Worm (Caenorhabditis elegans) whole organism, L1 larva: Measurements from ENCODE around the gene gei-14.

Source experiments
- C16A3.4 ChIP-seq: fragments of 150-350 bp; optimal IDR thresholded peaks from 2 replicates; lab custom pipeline; 2014; ENCODE audit warnings: missing biosample characterization, missing genetic modification characterization
- Y116A8C.19 ChIP-seq: sonication (generic microtip); optimal IDR thresholded peaks from 2 replicates; lab custom pipeline; 2016; ENCODE audit warnings: missing compliant biosample characterization, missing genetic modification characterization, borderline replicate concordance
- alr-1 ChIP-seq: fragments of 200-800 bp; sonication (Bioruptor generic); optimal IDR thresholded peaks from 2 replicates; lab custom pipeline; 2018; ENCODE audit warnings: borderline replicate concordance, mild to moderate bottlenecking, missing genetic modification characterization, missing compliant biosample characterization
- ama-1 ChIP-seq: fragments of 150-350 bp; optimal IDR thresholded peaks from 2 replicates; lab custom pipeline; 2014
- blmp-1 ChIP-seq: fragments of 150-350 bp; optimal IDR thresholded peaks from 2 replicates; lab custom pipeline; 2014; ENCODE audit warnings: missing biosample characterization, missing genetic modification characterization
- ceh-63 ChIP-seq: fragments of 200-800 bp; sonication (Bioruptor generic); optimal IDR thresholded peaks from 2 replicates; lab custom pipeline; 2018; ENCODE audit warnings: mild to moderate bottlenecking, missing genetic modification characterization, missing compliant biosample characterization
- ceh-8 ChIP-seq: fragments of 200-800 bp; sonication (Bioruptor generic); optimal IDR thresholded peaks from 2 replicates; lab custom pipeline; 2018; ENCODE audit warnings: mild to moderate bottlenecking, missing genetic modification characterization, moderate library complexity, missing compliant biosample characterization
- ceh-90 ChIP-seq: sonication (generic microtip); optimal IDR thresholded peaks from 2 replicates; lab custom pipeline; 2016; ENCODE audit warnings: missing genetic modification characterization, missing compliant biosample characterization
- ces-1 ChIP-seq: fragments of 150-350 bp; optimal IDR thresholded peaks from 2 replicates; lab custom pipeline; 2014; ENCODE audit warnings: missing biosample characterization, missing genetic modification reagents, missing genetic modification characterization
- dpl-1 ChIP-seq, 3 experiments: fragments of 150-350 bp in 2 of 3; sonication (generic microtip) in 1 of 3; optimal IDR thresholded peaks; 2 replicates each; lab custom pipeline; 2014 to 2017; ENCODE audit warnings: missing biosample characterization in 3 of 3, missing genetic modification characterization in 3 of 3, missing genetic modification reagents in 3 of 3
- dsc-1 ChIP-seq: sonication (generic microtip); optimal IDR thresholded peaks from 2 replicates; lab custom pipeline; 2016; ENCODE audit warnings: mild to moderate bottlenecking, missing genetic modification characterization, missing compliant biosample characterization
- efl-3 ChIP-seq: fragments of 200-800 bp; sonication (Bioruptor generic); optimal IDR thresholded peaks from 2 replicates; lab custom pipeline; 2018; ENCODE audit warnings: mild to moderate bottlenecking, missing genetic modification characterization, missing compliant biosample characterization
- egl-13 ChIP-seq: sonication (generic microtip); optimal IDR thresholded peaks from 2 replicates; lab custom pipeline; 2016; ENCODE audit warnings: missing genotype, missing genetic modification reagents, missing genetic modification characterization, missing compliant biosample characterization
- elt-2 ChIP-seq: sonication (generic microtip); optimal IDR thresholded peaks from 2 replicates; lab custom pipeline; 2016; ENCODE audit warnings: missing genetic modification characterization, mild to moderate bottlenecking, inconsistent platforms, missing compliant biosample characterization, missing genetic modification reagents
- elt-3 ChIP-seq, 6 experiments: fragments of 150-350 bp in 1 of 6; sonication (generic microtip); optimal IDR thresholded peaks; 2 replicates each; lab custom pipeline; 2017 to 2018; ENCODE audit warnings: missing biosample characterization in 6 of 6, missing genetic modification characterization in 6 of 6, inconsistent platforms in 1 of 6
- fkh-4 ChIP-seq: sonication (generic microtip); optimal IDR thresholded peaks from 2 replicates; lab custom pipeline; 2016; ENCODE audit warnings: missing compliant biosample characterization, missing genetic modification characterization, borderline replicate concordance
- fos-1 ChIP-seq: fragments of 150-350 bp; optimal IDR thresholded peaks from 2 replicates; lab custom pipeline; 2014; ENCODE audit warnings: missing biosample characterization, missing genetic modification characterization
- hlh-17 ChIP-seq: fragments of 200-800 bp; sonication (Bioruptor generic); optimal IDR thresholded peaks from 2 replicates; lab custom pipeline; 2018; ENCODE audit warnings: missing genetic modification characterization, mild to moderate bottlenecking, missing compliant biosample characterization, moderate library complexity, borderline replicate concordance
- hlh-4 ChIP-seq: sonication (generic microtip); optimal IDR thresholded peaks from 2 replicates; lab custom pipeline; 2016; ENCODE audit warnings: mild to moderate bottlenecking, missing genetic modification characterization, missing compliant biosample characterization
- isw-1 ChIP-seq: fragments of 200-800 bp; sonication (Bioruptor generic); IDR thresholded peaks from 2 replicates; pipeline ENCODE4 v1.3.6; 2022; ENCODE audit warnings: missing genetic modification characterization, missing compliant biosample characterization
- lin-13 ChIP-seq: fragments of 150-350 bp; optimal IDR thresholded peaks from 2 replicates; lab custom pipeline; 2014; ENCODE audit warnings: missing biosample characterization, missing genetic modification reagents, missing genetic modification characterization
- lin-35 ChIP-seq, 2 experiments: fragments of 150-350 bp; optimal IDR thresholded peaks; 2 replicates each; lab custom pipeline; 2014; ENCODE audit warnings: missing biosample characterization in 2 of 2, missing genetic modification characterization in 2 of 2, missing genetic modification reagents in 2 of 2
- lir-3 ChIP-seq: sonication (generic microtip); optimal IDR thresholded peaks from 2 replicates; lab custom pipeline; 2016; ENCODE audit warnings: mild to moderate bottlenecking, missing genetic modification characterization, moderate library complexity, missing compliant biosample characterization; ENCODE audit not compliant: poor library complexity
- lsy-2 ChIP-seq, 2 experiments: fragments of 150-350 bp; optimal IDR thresholded peaks; 2 replicates each; lab custom pipeline; 2014; ENCODE audit warnings: missing biosample characterization in 2 of 2, missing genetic modification characterization in 2 of 2
- mab-9 ChIP-seq: fragments of 200-800 bp; sonication (Bioruptor generic); IDR thresholded peaks from 2 replicates; pipeline ENCODE4 v1.3.6; 2022; ENCODE audit warnings: missing genetic modification reagents, missing genetic modification characterization, missing compliant biosample characterization
- mef-2 ChIP-seq: fragments of 150-350 bp; optimal IDR thresholded peaks from 2 replicates; lab custom pipeline; 2014; ENCODE audit warnings: missing biosample characterization, missing genetic modification characterization
- mep-1 ChIP-seq: fragments of 150-350 bp; optimal IDR thresholded peaks from 2 replicates; lab custom pipeline; 2014; ENCODE audit warnings: missing biosample characterization, missing genetic modification characterization
- nhr-19 ChIP-seq: fragments of 200-800 bp; sonication (Bioruptor generic); conservative IDR thresholded peaks from 2 replicates; pipeline ENCODE4 v1.3.6; 2022; ENCODE audit warnings: missing genetic modification characterization, missing compliant biosample characterization
- nhr-20 ChIP-seq: sonication (generic microtip); optimal IDR thresholded peaks from 2 replicates; lab custom pipeline; 2016; ENCODE audit warnings: mild to moderate bottlenecking, missing genetic modification characterization, missing compliant biosample characterization
- nhr-28 ChIP-seq: fragments of 150-350 bp; optimal IDR thresholded peaks from 2 replicates; lab custom pipeline; 2014; ENCODE audit warnings: missing biosample characterization, missing genetic modification characterization
- nhr-47 ChIP-seq: sonication (generic microtip); optimal IDR thresholded peaks from 2 replicates; lab custom pipeline; 2016; ENCODE audit warnings: mild to moderate bottlenecking, missing genetic modification characterization, moderate library complexity, missing compliant biosample characterization
- nhr-76 ChIP-seq: sonication (generic microtip); optimal IDR thresholded peaks from 2 replicates; lab custom pipeline; 2017; ENCODE audit warnings: missing biosample characterization, missing genetic modification characterization
- nhr-77 ChIP-seq: fragments of 150-350 bp; optimal IDR thresholded peaks from 2 replicates; lab custom pipeline; 2014; ENCODE audit warnings: missing biosample characterization, missing genetic modification characterization
- nhr-84 ChIP-seq: sonication (generic microtip); optimal IDR thresholded peaks from 2 replicates; lab custom pipeline; 2017; ENCODE audit warnings: missing biosample characterization, missing genetic modification characterization
- pag-3 ChIP-seq: sonication (generic microtip); optimal IDR thresholded peaks from 2 replicates; lab custom pipeline; 2017; ENCODE audit warnings: missing genetic modification characterization, mild to moderate bottlenecking, missing compliant biosample characterization, antibody characterized with exemption, borderline replicate concordance; ENCODE audit not compliant: insufficient read depth
- pqm-1 ChIP-seq: sonication (generic microtip); optimal IDR thresholded peaks from 3 replicates; lab custom pipeline; 2017; ENCODE audit warnings: missing biosample characterization, missing genetic modification characterization
- snu-23 ChIP-seq: sonication (generic microtip); optimal IDR thresholded peaks from 2 replicates; lab custom pipeline; 2016; ENCODE audit warnings: missing genetic modification characterization, missing compliant biosample characterization
- sptf-1 ChIP-seq: fragments of 150-350 bp; optimal IDR thresholded peaks from 2 replicates; lab custom pipeline; 2014; ENCODE audit warnings: missing biosample characterization, missing genetic modification characterization
- sup-37 ChIP-seq: fragments of 200-800 bp; sonication (Bioruptor generic); optimal IDR thresholded peaks from 2 replicates; lab custom pipeline; 2018; ENCODE audit warnings: mild to moderate bottlenecking, missing genetic modification characterization, missing compliant biosample characterization
- swsn-7 ChIP-seq: sonication (generic microtip); optimal IDR thresholded peaks from 2 replicates; lab custom pipeline; 2016; ENCODE audit warnings: missing genetic modification characterization, missing compliant biosample characterization
- unc-62 ChIP-seq: fragments of 150-350 bp; optimal IDR thresholded peaks from 2 replicates; lab custom pipeline; 2014; ENCODE audit warnings: missing biosample characterization, missing genetic modification reagents, missing genetic modification characterization
- unc-86 ChIP-seq: sonication (generic microtip); optimal IDR thresholded peaks from 2 replicates; lab custom pipeline; 2016; ENCODE audit warnings: missing genetic modification characterization, missing compliant biosample characterization
- xbp-1 ChIP-seq: sonication (generic microtip); optimal IDR thresholded peaks from 2 replicates; lab custom pipeline; 2016; ENCODE audit warnings: missing genetic modification characterization, missing compliant biosample characterization
- zip-4 ChIP-seq: fragments of 200-800 bp; sonication (Bioruptor generic); optimal IDR thresholded peaks from 2 replicates; lab custom pipeline; 2018; ENCODE audit warnings: mild to moderate bottlenecking, missing genetic modification characterization, moderate library complexity, missing compliant biosample characterization
- ztf-11 ChIP-seq, 2 experiments: sonication (generic microtip); optimal IDR thresholded peaks; 2 replicates each; lab custom pipeline; 2016 to 2017; ENCODE audit warnings: missing genetic modification characterization in 2 of 2, missing biosample characterization in 1 of 2, missing compliant biosample characterization in 1 of 2
- ztf-4 ChIP-seq: fragments of 150-350 bp; optimal IDR thresholded peaks from 2 replicates; lab custom pipeline; 2014; ENCODE audit warnings: missing biosample characterization, missing genetic modification characterization

gei-14 gene

DNA sequence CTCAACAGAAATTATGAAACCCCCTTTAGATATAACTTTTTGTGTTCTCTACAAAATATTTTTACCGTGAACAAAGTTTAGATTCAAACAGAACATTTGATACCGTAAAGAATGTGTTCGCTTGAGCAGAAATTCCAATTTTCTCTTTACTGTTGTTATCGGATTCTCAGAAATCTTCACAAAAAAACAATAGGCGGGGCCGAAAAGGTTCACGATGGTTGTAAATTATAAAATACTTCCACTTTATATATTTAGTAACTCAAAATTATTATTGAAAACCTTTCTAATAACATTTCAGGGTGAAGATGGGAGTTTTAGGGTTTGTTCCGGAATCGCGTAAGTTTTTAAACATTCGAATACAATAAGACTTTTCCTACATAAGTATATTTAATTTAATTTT, 37.9 kb downstream of the gei-14 start, which contains the start of gene nlp-5:
Gene nlp-5 (plus strand): TSS at position 301 of the 400 bp plus-strand sequence.
- no peak for TF ChIP-seq lin-13

DNA sequence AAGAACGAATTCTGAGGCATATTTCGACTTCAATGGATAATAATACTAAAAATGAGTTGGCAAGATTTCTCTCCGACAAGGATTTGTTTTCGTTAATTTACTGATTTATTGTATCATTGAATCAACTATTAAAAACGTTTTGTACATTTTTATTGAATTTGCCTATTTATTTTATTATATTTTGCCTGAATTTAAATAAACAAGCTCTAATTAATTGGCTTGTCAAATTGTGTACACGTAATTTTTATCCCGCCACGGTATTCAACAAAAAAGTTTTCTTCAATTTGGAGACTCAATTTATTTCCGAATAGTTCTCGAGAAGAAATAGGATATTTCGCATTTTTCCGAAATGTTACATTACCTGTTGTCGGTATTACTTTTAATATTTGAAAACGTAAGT, 43.5 kb downstream of the gei-14 start, which contains the start of gene M110.7:
Gene M110.7 (plus strand): TSS at position 301 of the 400 bp plus-strand sequence.
- TF ChIP-seq hlh-17 (GFP tag; lab: Kevin White, UChicago) (no peak), zip-4 (GFP tag; lab: Kevin White, UChicago) (no peak), blmp-1 (tag; lab: Kevin White, UChicago) (no peak), efl-3 (GFP tag; lab: Kevin White, UChicago) (no peak), C16A3.4 (tag; lab: Kevin White, UChicago) (no peak), sup-37 (GFP tag; lab: Kevin White, UChicago) (no peak), isw-1 (GFP tag; lab: Robert Waterston, UW) (no peak), ceh-63 (GFP tag; lab: Kevin White, UChicago) (no peak), sptf-1 (tag; lab: Kevin White, UChicago) (no peak), unc-62 (no peak), ztf-4 (tag; lab: Kevin White, UChicago) (no peak), swsn-7 (tag; lab: Kevin White, UChicago) (no peak), lir-3 (tag; lab: Kevin White, UChicago) (no peak), fos-1 (tag; lab: Kevin White, UChicago) (no peak), hlh-4 (tag; lab: Kevin White, UChicago) (no peak), nhr-47 (no peak), ceh-8 (GFP tag; lab: Kevin White, UChicago) (no peak)

DNA sequence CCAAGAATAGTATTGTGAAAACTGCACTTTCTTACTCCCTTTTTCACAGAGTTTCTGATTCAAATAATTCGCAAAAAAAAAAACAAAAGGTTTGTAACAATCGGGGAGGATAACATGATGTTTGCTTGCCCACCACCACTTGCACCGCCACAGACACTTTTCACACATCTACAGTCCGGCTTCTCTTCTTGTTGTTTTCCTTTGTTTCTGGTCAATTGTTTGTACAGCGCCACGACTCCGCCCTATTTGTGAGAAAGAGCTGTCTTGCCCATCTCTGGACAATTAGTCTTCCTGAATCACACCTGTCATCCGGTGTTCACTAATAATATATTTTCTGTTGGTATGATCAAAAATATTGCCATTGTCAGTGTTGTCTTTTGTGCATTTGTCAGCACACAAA, 45.1 kb downstream of the gei-14 start, which contains the start of gene M110.9:
Gene M110.9 (plus strand): TSS at position 301 of the 400 bp plus-strand sequence.
- TF ChIP-seq nhr-20 (tag; lab: Kevin White, UChicago) (no peak), nhr-76 (tag; lab: Kevin White, UChicago) (no peak), nhr-19 (GFP tag; lab: Robert Waterston, UW) (no peak), unc-86 (no peak), nhr-84 (no peak), mef-2 (tag; lab: Kevin White, UChicago) (no peak), xbp-1 (tag; lab: Kevin White, UChicago) (no peak), C16A3.4 (tag; lab: Kevin White, UChicago) (no peak)

DNA sequence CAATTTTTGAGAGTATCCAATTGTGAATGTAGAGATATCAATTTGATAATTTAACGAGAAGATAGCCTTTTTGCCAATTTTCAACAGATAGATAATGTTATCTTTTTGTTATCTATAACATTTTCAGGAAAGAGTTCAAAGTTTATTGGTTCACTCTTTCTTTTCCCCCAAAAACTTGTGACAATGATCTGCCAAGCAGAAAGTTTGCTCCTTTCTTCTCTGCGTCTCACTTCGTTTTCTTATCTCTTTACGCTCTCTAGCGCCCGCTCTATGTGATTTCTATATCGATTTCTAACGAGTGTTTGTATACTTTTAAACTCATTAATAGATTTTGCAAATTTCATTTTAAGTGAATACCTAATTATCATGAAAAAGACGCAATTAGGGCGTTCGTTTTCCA, 49.6 kb downstream of the gei-14 start:
- TF ChIP-seq elt-2 (tag; lab: Kevin White, UChicago) (peak; percentile 93), nhr-19 (GFP tag; lab: Robert Waterston, UW) (no peak), hlh-4 (tag; lab: Kevin White, UChicago) (no peak), pqm-1 (tag; lab: Kevin White, UChicago) (peak; percentile 10), egl-13 (tag; lab: Kevin White, UChicago) (no peak), fkh-4 (tag; lab: Kevin White, UChicago) (no peak), nhr-77 (tag; lab: Kevin White, UChicago) (no peak), ama-1 (lab: Kevin White, UChicago) (no peak), ces-1 (GFP tag; lab: Kevin White, UChicago) (no peak), blmp-1 (tag; lab: Kevin White, UChicago) (peak; percentile 23), pag-3 (no peak), elt-3 (tag; optimal IDR thresholded peaks at IDR 0.05; lab: Kevin White, UChicago) (no peak), ztf-11 (tag; optimal IDR thresholded peaks at IDR 0.05; lab: Kevin White, UChicago) (no peak), dsc-1 (tag; lab: Kevin White, UChicago) (no peak), alr-1 (no peak), lin-35 (GFP tag; optimal IDR thresholded peaks at IDR 0.05; lab: Kevin White, UChicago) (peak in 1 of 2 experiments; percentile 16), mab-9 (GFP tag; lab: Robert Waterston, UW) (no peak), ceh-90 (tag; lab: Kevin White, UChicago) (no peak), snu-23 (peak; percentile 9), mep-1 (peak; percentile 40), mef-2 (tag; lab: Kevin White, UChicago) (no peak), sup-37 (GFP tag; lab: Kevin White, UChicago) (no peak), nhr-28 (tag; lab: Kevin White, UChicago) (no peak), dpl-1 (GFP tag; optimal IDR thresholded peaks at IDR 0.05; lab: Kevin White, UChicago) (no peak), Y116A8C.19 (no peak), ceh-63 (GFP tag; lab: Kevin White, UChicago) (no peak), lsy-2 (tag; optimal IDR thresholded peaks at IDR 0.05; lab: Kevin White, UChicago) (peak in 1 of 2 experiments; percentile 41)
